Fruit fly (Drosophila melanogaster): Measurements from ENCODE around the gene CG32643.

dm6 chrX:12967296-12967938, 16.9 kb upstream of the CG32643 start, which contains the start of gene Mur11Da:
- TF ChIP-seq CG8478 (optimal IDR thresholded peaks at IDR 0.05), result no peak
- TF ChIP-seq CTCF (optimal IDR thresholded peaks at IDR 0.05), result no peak
